Fruit fly (Drosophila melanogaster) whole organism, embryonic: ENCODE measurements around the gene Oatp33Eb.
A peak's percentile ranks its signal among the peaks of the same experiment; 100 is the strongest.

Experiments used
- Asciz ChIP-seq: fragments of 200-800 bp; sonication (Bioruptor generic); optimal IDR thresholded peaks from 2 replicates; lab custom pipeline; 2017; ENCODE audit warnings: missing biosample characterization, mild to moderate bottlenecking, missing genetic modification characterization, missing genetic modification reagents
- B-H1 ChIP-seq: fragments of 200-800 bp; sonication (Bioruptor generic); IDR thresholded peaks from 3 replicates; pipeline ENCODE4 v1.3.6; 2022; ENCODE audit warnings: missing biosample characterization, missing genetic modification characterization
- Bdp1 ChIP-seq: fragments of 200-800 bp; sonication (Bioruptor generic); optimal IDR thresholded peaks from 3 replicates; lab custom pipeline; 2016; ENCODE audit warnings: missing biosample characterization, missing genetic modification characterization
- CG10209 ChIP-seq: fragments of 200-800 bp; sonication (Bioruptor generic); optimal IDR thresholded peaks from 3 replicates; lab custom pipeline; 2017; ENCODE audit warnings: missing biosample characterization, mild to moderate bottlenecking, missing genetic modification characterization, missing genetic modification reagents
- CG10979 ChIP-seq: fragments of 200-800 bp; sonication (Bioruptor generic); optimal IDR thresholded peaks from 2 replicates; lab custom pipeline; 2018; ENCODE audit warnings: missing biosample characterization, mild to moderate bottlenecking, missing genetic modification characterization, moderate library complexity
- CG11247 ChIP-seq: fragments of 200-800 bp; sonication (Bioruptor generic); IDR thresholded peaks from 2 replicates; pipeline ENCODE4 v1.3.6; 2022; ENCODE audit warnings: missing biosample characterization, missing genetic modification characterization
- CG13775 ChIP-seq: fragments of 200-800 bp; sonication (Bioruptor generic); optimal IDR thresholded peaks from 3 replicates; lab custom pipeline; 2017; ENCODE audit warnings: missing biosample characterization, mild to moderate bottlenecking, missing genetic modification characterization
- CG17568 ChIP-seq: fragments of 200-800 bp; sonication (Bioruptor generic); optimal IDR thresholded peaks from 2 replicates; lab custom pipeline; 2018; ENCODE audit warnings: missing biosample characterization, mild to moderate bottlenecking, missing genetic modification characterization, moderate library complexity
- CG31388 ChIP-seq: fragments of 200-800 bp; sonication (Bioruptor generic); optimal IDR thresholded peaks from 2 replicates; lab custom pipeline; 2016; ENCODE audit warnings: missing biosample characterization, missing genetic modification characterization
- CG33213 ChIP-seq: fragments of 200-800 bp; sonication (Bioruptor generic); optimal IDR thresholded peaks from 3 replicates; lab custom pipeline; 2016; ENCODE audit warnings: missing biosample characterization, missing genetic modification characterization
- CG4360 ChIP-seq: fragments of 200-800 bp; sonication (Bioruptor generic); IDR thresholded peaks from 2 replicates; pipeline ENCODE4 v1.3.6; 2022; ENCODE audit warnings: missing biosample characterization, missing genetic modification characterization
- CG6683 ChIP-seq: fragments of 200-800 bp; sonication (Bioruptor generic); optimal IDR thresholded peaks from 2 replicates; lab custom pipeline; 2017; ENCODE audit warnings: missing biosample characterization, mild to moderate bottlenecking, missing genetic modification characterization, missing genetic modification reagents
- CG8359 ChIP-seq: fragments of 200-800 bp; sonication (Bioruptor generic); optimal IDR thresholded peaks from 2 replicates; lab custom pipeline; 2017; ENCODE audit warnings: missing biosample characterization, mild to moderate bottlenecking, missing genetic modification characterization, borderline replicate concordance
- CG8388 ChIP-seq: fragments of 200-800 bp; sonication (Bioruptor generic); optimal IDR thresholded peaks from 2 replicates; lab custom pipeline; 2019; ENCODE audit warnings: missing biosample characterization, mild to moderate bottlenecking, missing genetic modification characterization, moderate library complexity
- CG8944 ChIP-seq: fragments of 200-800 bp; sonication (Bioruptor generic); optimal IDR thresholded peaks from 3 replicates; lab custom pipeline; 2016; ENCODE audit warnings: missing biosample characterization, missing genetic modification characterization
- CG9215 ChIP-seq: fragments of 200-800 bp; sonication (Bioruptor generic); IDR thresholded peaks from 2 replicates; pipeline ENCODE4 v1.3.6; 2022; ENCODE audit warnings: missing biosample characterization, missing genetic modification characterization
- CG9817 ChIP-seq: fragments of 200-800 bp; sonication (Bioruptor generic); optimal IDR thresholded peaks from 2 replicates; lab custom pipeline; 2018; ENCODE audit warnings: missing biosample characterization, mild to moderate bottlenecking, missing genetic modification characterization, moderate library complexity
- Dfd ChIP-seq, 2 experiments: fragments of >200 bp; optimal IDR thresholded peaks; 2 replicates each; lab custom pipeline; 2017; ENCODE audit warnings: missing biosample characterization in 2 of 2, missing genetic modification characterization in 2 of 2
- Dip3 ChIP-seq: fragments of 200-800 bp; sonication (Bioruptor generic); optimal IDR thresholded peaks from 3 replicates; lab custom pipeline; 2016; ENCODE audit warnings: missing biosample characterization, missing genetic modification characterization
- ERR ChIP-seq: fragments of 200-800 bp; sonication (Bioruptor generic); optimal IDR thresholded peaks from 2 replicates; lab custom pipeline; 2016; ENCODE audit warnings: missing biosample characterization, missing genetic modification characterization
- Elba2 ChIP-seq: fragments of 200-800 bp; sonication (Bioruptor generic); optimal IDR thresholded peaks from 3 replicates; lab custom pipeline; 2016; ENCODE audit warnings: missing biosample characterization, missing genetic modification characterization
- Ets97D ChIP-seq: fragments of 200-800 bp; sonication (Bioruptor generic); optimal IDR thresholded peaks from 3 replicates; lab custom pipeline; 2016; ENCODE audit warnings: missing biosample characterization, missing genetic modification characterization
- Hr39 ChIP-seq: fragments of >200 bp; optimal IDR thresholded peaks from 2 replicates; lab custom pipeline; 2017
- Hsf ChIP-seq: fragments of 200-800 bp; sonication (Bioruptor generic); optimal IDR thresholded peaks from 3 replicates; lab custom pipeline; 2016; ENCODE audit warnings: missing biosample characterization, missing genetic modification characterization
- Kr ChIP-seq: fragments of 200-800 bp; sonication (Bioruptor generic); optimal IDR thresholded peaks from 2 replicates; lab custom pipeline; 2017; ENCODE audit warnings: missing biosample characterization, mild to moderate bottlenecking, missing genetic modification characterization
- Neu2 ChIP-seq: fragments of 200-800 bp; sonication (Bioruptor generic); optimal IDR thresholded peaks from 3 replicates; lab custom pipeline; 2016; ENCODE audit warnings: missing biosample characterization, missing genetic modification characterization, borderline replicate concordance
- Optix ChIP-seq: fragments of 200-800 bp; sonication (Bioruptor generic); IDR thresholded peaks from 3 replicates; pipeline ENCODE4 v1.3.6; 2022; ENCODE audit warnings: missing biosample characterization, missing genetic modification characterization
- Side ChIP-seq: fragments of 200-800 bp; sonication (Bioruptor generic); optimal IDR thresholded peaks from 2 replicates; lab custom pipeline; 2016; ENCODE audit warnings: missing biosample characterization, missing genetic modification characterization
- Ssrp ChIP-seq: fragments of 200-800 bp; sonication (Bioruptor generic); optimal IDR thresholded peaks from 2 replicates; lab custom pipeline; 2018; ENCODE audit warnings: missing biosample characterization, mild to moderate bottlenecking, missing genetic modification characterization, moderate library complexity
- YL-1 ChIP-seq: fragments of 200-800 bp; sonication (Bioruptor generic); optimal IDR thresholded peaks from 3 replicates; lab custom pipeline; 2017; ENCODE audit warnings: missing biosample characterization, mild to moderate bottlenecking, missing genetic modification characterization
- amos ChIP-seq: fragments of 200-800 bp; sonication (Bioruptor generic); IDR thresholded peaks from 2 replicates; pipeline ENCODE4 v1.3.6; 2022; ENCODE audit warnings: missing biosample characterization, missing genetic modification characterization; ENCODE audit not compliant: partially characterized antibody
- bsh ChIP-seq, 2 experiments: fragments of 200-800 bp; sonication (Bioruptor generic); optimal IDR thresholded peaks; 2 replicates each; lab custom pipeline; 2017 to 2018; ENCODE audit warnings: mild to moderate bottlenecking in 2 of 2, missing biosample characterization in 2 of 2, missing genetic modification characterization in 2 of 2, moderate library complexity in 1 of 2
- chn ChIP-seq: fragments of 200-800 bp; sonication (Bioruptor generic); optimal IDR thresholded peaks from 2 replicates; lab custom pipeline; 2016; ENCODE audit warnings: missing biosample characterization, missing genetic modification characterization
- crc ChIP-seq: fragments of 200-800 bp; sonication (Bioruptor generic); optimal IDR thresholded peaks from 2 replicates; lab custom pipeline; 2016; ENCODE audit warnings: missing biosample characterization, missing genetic modification characterization
- croc ChIP-seq: fragments of 200-800 bp; sonication (Bioruptor generic); conservative IDR thresholded peaks from 3 replicates; pipeline ENCODE4 v1.3.6; 2022; ENCODE audit warnings: missing biosample characterization, missing genetic modification characterization
- crp ChIP-seq, 2 experiments: fragments of 200-800 bp; sonication (Bioruptor generic); optimal IDR thresholded peaks; 2 replicates in 1 of 2; 3 replicates in 1 of 2; lab custom pipeline; 2017; ENCODE audit warnings: missing biosample characterization in 2 of 2, missing genetic modification characterization in 2 of 2, mild to moderate bottlenecking in 1 of 2, moderate library complexity in 1 of 2
- fd96Cb ChIP-seq: fragments of 200-800 bp; sonication (Bioruptor generic); optimal IDR thresholded peaks from 2 replicates; lab custom pipeline; 2018; ENCODE audit warnings: missing biosample characterization, mild to moderate bottlenecking, missing genetic modification characterization, moderate library complexity
- ftz-f1 ChIP-seq: fragments of 200-800 bp; sonication (Bioruptor generic); optimal IDR thresholded peaks from 2 replicates; lab custom pipeline; 2016; ENCODE audit warnings: missing biosample characterization, missing genetic modification characterization
- hbn ChIP-seq: fragments of 200-800 bp; sonication (Bioruptor generic); IDR thresholded peaks from 2 replicates; pipeline ENCODE4 v1.3.6; 2022; ENCODE audit warnings: missing biosample characterization, missing genetic modification characterization; ENCODE audit not compliant: partially characterized antibody
- her ChIP-seq: fragments of 200-800 bp; sonication (Bioruptor generic); optimal IDR thresholded peaks from 2 replicates; lab custom pipeline; 2016; ENCODE audit warnings: missing biosample characterization, missing genetic modification characterization
- p53 ChIP-seq: fragments of 200-800 bp; sonication (Bioruptor generic); optimal IDR thresholded peaks from 2 replicates; lab custom pipeline; 2016; ENCODE audit warnings: missing biosample characterization, missing genetic modification characterization
- run ChIP-seq: fragments of 200-800 bp; sonication (Bioruptor generic); optimal IDR thresholded peaks from 3 replicates; lab custom pipeline; 2018; ENCODE audit warnings: missing biosample characterization, mild to moderate bottlenecking, missing genetic modification characterization
- sim ChIP-seq: fragments of 200-800 bp; sonication (Bioruptor generic); IDR thresholded peaks from 2 replicates; pipeline ENCODE4 v1.3.6; 2022; ENCODE audit warnings: missing biosample characterization, missing genetic modification characterization
- stc ChIP-seq: fragments of 200-800 bp; sonication (Bioruptor generic); IDR thresholded peaks from 2 replicates; pipeline ENCODE4 v1.3.6; 2022; ENCODE audit warnings: missing biosample characterization, missing genetic modification characterization
- trh ChIP-seq: fragments of 200-800 bp; sonication (Bioruptor generic); optimal IDR thresholded peaks from 2 replicates; lab custom pipeline; 2016; ENCODE audit warnings: missing biosample characterization, missing genetic modification characterization
- vnd ChIP-seq: fragments of 200-800 bp; sonication (Bioruptor generic); IDR thresholded peaks from 3 replicates; pipeline ENCODE4 v1.3.6; 2022; ENCODE audit warnings: missing biosample characterization, missing genetic modification characterization; ENCODE audit not compliant: partially characterized antibody
- wor ChIP-seq: fragments of 200-800 bp; sonication (Bioruptor generic); IDR thresholded peaks from 2 replicates; pipeline ENCODE4 v1.3.6; 2022; ENCODE audit warnings: missing biosample characterization, missing genetic modification characterization
- zen2 ChIP-seq: fragments of 200-800 bp; sonication (Bioruptor generic); IDR thresholded peaks from 3 replicates; pipeline ENCODE4 v1.3.6; 2022; ENCODE audit warnings: missing biosample characterization, missing genetic modification characterization; ENCODE audit not compliant: partially characterized antibody
- zfh1 ChIP-seq: fragments of 200-800 bp; sonication (Bioruptor generic); IDR thresholded peaks from 3 replicates; pipeline ENCODE4 v1.3.6; 2022; ENCODE audit warnings: missing biosample characterization, missing genetic modification characterization

The Oatp33Eb gene

DNA sequence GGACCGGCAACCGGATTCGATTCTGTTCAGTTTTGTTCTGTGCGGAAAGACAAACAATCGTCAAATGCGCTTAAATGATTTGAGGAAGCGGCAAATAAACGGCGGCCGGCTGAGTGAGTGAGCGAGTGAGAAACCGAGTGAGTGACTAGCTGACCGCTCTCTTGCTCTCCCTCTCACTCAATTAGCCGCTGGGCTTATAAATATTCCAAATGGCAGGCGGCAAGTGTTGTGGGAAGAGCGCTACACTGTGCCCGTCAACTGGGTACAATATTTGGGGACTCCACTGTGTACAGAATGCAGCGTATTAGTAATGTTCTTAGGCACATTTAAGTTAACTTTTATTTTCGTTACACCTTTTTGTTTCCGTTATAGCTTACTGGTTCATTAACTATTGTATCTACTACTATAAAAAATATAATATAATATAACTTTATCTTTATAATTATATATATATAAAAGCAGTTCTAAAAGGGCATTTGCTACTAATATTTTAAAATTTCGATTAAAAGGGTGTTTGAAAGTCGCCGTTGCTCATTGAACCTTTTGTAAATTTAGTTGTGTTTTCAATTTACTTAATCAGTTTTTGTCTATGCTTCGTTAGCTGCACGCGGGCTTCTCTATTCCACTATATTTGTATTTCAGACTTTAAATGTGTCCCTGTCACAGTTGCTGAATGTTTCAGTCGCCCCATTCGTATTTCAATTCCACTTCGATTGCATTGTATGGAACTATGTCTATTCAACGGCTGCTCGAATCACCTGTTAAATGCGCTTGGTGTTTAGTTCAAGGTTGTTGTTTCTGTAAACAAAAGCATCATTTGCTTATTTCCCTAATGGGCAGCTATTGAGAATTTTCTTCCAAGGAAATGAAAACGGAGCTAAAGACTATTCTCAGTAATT is 26.2 kb upstream of the Oatp33Eb start (continued):
- TF ChIP-seq CG9215 (no peak), Asciz (no peak), zen2 (GFP tag; lab: Robert Waterston, UW) (peak; percentile 6; the same call in 1 of the 3 replicates), ftz-f1 (no peak), B-H1 (GFP tag; lab: Robert Waterston, UW) (no peak), CG4360 (no peak), croc (GFP tag; lab: Robert Waterston, UW) (no peak), CG8359 (GFP tag; lab: Kevin White, UChicago) (no peak), run (tag; lab: Kevin White, UChicago) (no peak), Dfd (GFP tag; optimal IDR thresholded peaks at IDR 0.05; lab: Kevin White, UChicago) (no peak), amos (peak; percentile 34; the same call in 1 of the 2 replicates), CG17568 (GFP tag; lab: Kevin White, UChicago) (no peak), YL-1 (GFP tag; lab: Kevin White, UChicago) (no peak), CG6683 (GFP tag; lab: Kevin White, UChicago) (no peak), CG10979 (tag; lab: Kevin White, UChicago) (peak; percentile 8), her (no peak), vnd (GFP tag; lab: Robert Waterston, UW) (no peak), Bdp1 (no peak), fd96Cb (no peak), Hr39 (lab: Kevin White, UChicago) (no peak), trh (no peak), Hsf (GFP tag; lab: Kevin White, UChicago) (no peak), chn (GFP tag; lab: Kevin White, UChicago) (no peak), CG11247 (no peak), hbn (no peak), Kr (GFP tag; lab: Kevin White, UChicago) (no peak), ERR (GFP tag; lab: Kevin White, UChicago) (no peak), sim (no peak), crp (GFP tag; optimal IDR thresholded peaks at IDR 0.05; lab: Kevin White, UChicago) (no peak), CG33213 (GFP tag; lab: Kevin White, UChicago) (no peak), Ets97D (GFP tag; lab: Kevin White, UChicago) (no peak), Side (no peak), Neu2 (no peak), CG9817 (tag; lab: Kevin White, UChicago) (no peak), Ssrp (tag; lab: Kevin White, UChicago) (no peak), Elba2 (no peak), Dip3 (GFP tag; lab: Kevin White, UChicago) (no peak), CG8944 (GFP tag; lab: Kevin White, UChicago) (no peak), wor (GFP tag; lab: Robert Waterston, UW) (no peak), zfh1 (GFP tag; lab: Robert Waterston, UW) (no peak), Optix (GFP tag; lab: Robert Waterston, UW) (no peak), CG13775 (GFP tag; lab: Kevin White, UChicago) (no peak), CG10209 (GFP tag; lab: Kevin White, UChicago) (peak; percentile 10), crc (GFP tag; lab: Kevin White, UChicago) (no peak), stc (peak; percentile 26; the same call in 1 of the 2 replicates), bsh (GFP tag; optimal IDR thresholded peaks at IDR 0.05; lab: Kevin White, UChicago) (no peak), CG31388 (GFP tag; lab: Kevin White, UChicago) (no peak), CG8388 (GFP tag; lab: Kevin White, UChicago) (no peak), p53 (GFP tag; lab: Kevin White, UChicago) (no peak)
